Fruit fly (Drosophila melanogaster): Measurements from ENCODE around the gene CG2841.

DNA sequence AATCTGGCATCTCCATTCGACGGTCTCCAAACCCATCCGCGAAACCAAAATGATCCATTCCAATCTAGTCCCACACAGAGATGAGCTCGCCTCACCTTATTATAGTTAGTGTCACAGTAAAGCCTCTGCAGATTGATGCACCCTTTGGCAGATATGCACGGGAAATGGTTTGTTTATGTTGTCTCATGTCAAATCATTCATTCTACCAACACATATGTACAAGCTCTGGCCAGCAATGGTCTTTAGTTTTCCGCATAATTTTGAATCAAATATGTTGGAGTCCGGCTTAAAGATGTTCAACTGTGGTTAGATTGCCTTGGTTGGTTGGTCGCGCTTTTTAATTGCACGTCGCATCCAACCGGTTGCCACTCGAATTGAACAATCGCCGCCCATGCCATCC lies 8.0 kb downstream of the CG2841 start:
- TF ChIP-seq Myc (optimal IDR thresholded peaks at IDR 0.05) (no peak), psq (optimal IDR thresholded peaks at IDR 0.05) (no peak), h (optimal IDR thresholded peaks at IDR 0.05) (no peak), ttk (optimal IDR thresholded peaks at IDR 0.05) (no peak)
